Fruit fly (Drosophila melanogaster): Measurements from ENCODE around the gene CG34247.
A peak's percentile ranks its signal among the peaks of the same experiment; 100 is the strongest.

Gene CG34247

dm6 chr3L:16233850-16234494 is 27.4 kb downstream of the CG34247 start:
- peak; percentile 17 for TF ChIP-seq CG34376 (GFP tag; optimal IDR thresholded peaks at IDR 0.05)
- TF ChIP-seq Med (GFP tag) = peak; percentile 48
- no peak for TF ChIP-seq ken (GFP tag; IDR thresholded peaks at IDR 0.05)
- TF ChIP-seq Dref (GFP tag; IDR thresholded peaks at IDR 0.05) = peak; percentile 50
- no peak for TF ChIP-seq Fer2 (tag; optimal IDR thresholded peaks at IDR 0.05)
- TF ChIP-seq Dll (GFP tag; IDR thresholded peaks at IDR 0.05; ENCODE audit: partially characterized antibody) = 0 out of 4 replicates have a peak, but pooled peaks have one; percentile 12
- peak; percentile 6 for TF ChIP-seq pzg (GFP tag; optimal IDR thresholded peaks at IDR 0.05)
- TF ChIP-seq exex (tag; optimal IDR thresholded peaks at IDR 0.05) = peak; percentile 48
- peak; percentile 16 for TF ChIP-seq lbe (GFP tag; optimal IDR thresholded peaks at IDR 0.05)
- peak; percentile 26; the same call in 1 of the 2 replicates for TF ChIP-seq CG13287 (GFP tag; IDR thresholded peaks at IDR 0.05; ENCODE audit: partially characterized antibody)
- TF ChIP-seq repo (GFP tag; optimal IDR thresholded peaks at IDR 0.05) = no peak
- no peak for TF ChIP-seq Stat92E (GFP tag; optimal IDR thresholded peaks at IDR 0.05)
- TF ChIP-seq MBD-R2 (GFP tag; IDR thresholded peaks at IDR 0.05) = 0 out of 2 replicates have a peak, but pooled peaks have one; percentile 19
- TF ChIP-seq sug (tag; optimal IDR thresholded peaks at IDR 0.05) = peak; percentile 53
- no peak for TF ChIP-seq CG14710 (tag; optimal IDR thresholded peaks at IDR 0.05)
- peak in 1 of 2 experiments; percentile 57 for TF ChIP-seq crp (GFP tag; optimal IDR thresholded peaks at IDR 0.05)
- TF ChIP-seq CG34422 (GFP tag; IDR thresholded peaks at IDR 0.05) = 0 out of 3 replicates have a peak, but pooled peaks have one; percentile 26

DNA sequence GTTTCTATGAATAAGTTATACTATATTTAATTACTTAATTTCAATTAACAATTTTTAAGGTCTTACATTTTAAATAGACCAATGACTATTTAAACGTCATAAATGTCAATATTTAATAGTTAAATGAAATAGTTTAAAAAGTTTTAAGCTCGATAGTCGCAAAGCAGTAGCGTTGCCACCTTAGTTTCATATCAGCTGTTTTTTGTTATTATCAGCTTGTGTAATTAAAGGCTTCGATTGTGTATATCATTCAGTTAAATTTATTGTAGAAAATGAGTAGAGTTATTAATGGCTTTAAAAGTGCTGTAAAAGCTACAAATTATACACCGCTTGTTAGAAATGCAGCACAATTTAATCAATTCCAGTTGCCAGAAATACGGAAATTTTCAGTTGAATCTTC is 28.5 kb downstream of the CG34247 start, which contains the start of gene Hsc20:
Hsc20 (plus strand) TSS at position 204 of the 400 bp plus-strand sequence.
- TF ChIP-seq exex (tag; optimal IDR thresholded peaks at IDR 0.05) (peak; percentile 22), unc-4 (GFP tag; IDR thresholded peaks at IDR 0.05; ENCODE audit: partially characterized antibody) (0 out of 2 replicates have a peak, but pooled peaks have one; percentile 11), CG2199 (GFP tag; IDR thresholded peaks at IDR 0.05) (no peak), stwl (tag; optimal IDR thresholded peaks at IDR 0.05) (peak; percentile 33), CG13287 (GFP tag; IDR thresholded peaks at IDR 0.05; ENCODE audit: partially characterized antibody) (peak; percentile 13; the same call in 1 of the 2 replicates), Pdp1 (GFP tag; optimal IDR thresholded peaks at IDR 0.05) (peak in 1 of 2 experiments; percentile 88), BEAF-32 (GFP tag; optimal IDR thresholded peaks at IDR 0.05) (peak; percentile 24), schlank (tag; optimal IDR thresholded peaks at IDR 0.05) (no peak), Dp (GFP tag; optimal IDR thresholded peaks at IDR 0.05) (peak; percentile 30), E2f2 (GFP tag; IDR thresholded peaks at IDR 0.05) (peak; percentile 29; the same call in 1 of the 2 replicates), crp (GFP tag; optimal IDR thresholded peaks at IDR 0.05) (peak; percentile 20 to 85), MBD-R2 (GFP tag; IDR thresholded peaks at IDR 0.05) (peak; percentile 65), Ravus (GFP tag; IDR thresholded peaks at IDR 0.05) (no peak), pzg (GFP tag; optimal IDR thresholded peaks at IDR 0.05) (peak; percentile 12)

- TF ChIP-seq CG11093 (GFP tag; IDR thresholded peaks at IDR 0.05) (no peak), Drgx (GFP tag; IDR thresholded peaks at IDR 0.05) (no peak), Blimp-1 (GFP tag; optimal IDR thresholded peaks at IDR 0.05) (no peak), ERR (GFP tag; optimal IDR thresholded peaks at IDR 0.05) (peak; percentile 27), CG3281 (GFP tag; optimal IDR thresholded peaks at IDR 0.05) (peak; percentile 72), BEAF-32 (GFP tag; optimal IDR thresholded peaks at IDR 0.05) (peak; percentile 53), CG15514 (GFP tag; optimal IDR thresholded peaks at IDR 0.05) (peak; percentile 53), Nf-YC (tag; optimal IDR thresholded peaks at IDR 0.05) (no peak), CG7839 (tag; optimal IDR thresholded peaks at IDR 0.05) (no peak), crp (GFP tag; optimal IDR thresholded peaks at IDR 0.05) (peak in 1 of 2 experiments; percentile 72), pnt (GFP tag; optimal IDR thresholded peaks at IDR 0.05) (no peak), CG14050 (GFP tag; IDR thresholded peaks at IDR 0.05) (no peak), nerfin-1 (tag; optimal IDR thresholded peaks at IDR 0.05) (peak; percentile 64), CG33213 (GFP tag; optimal IDR thresholded peaks at IDR 0.05) (peak; percentile 16), CG6813 (GFP tag; optimal IDR thresholded peaks at IDR 0.05) (no peak), CkIIα-i1 (GFP tag; IDR thresholded peaks at IDR 0.05) (no peak), oc (tag; optimal IDR thresholded peaks at IDR 0.05) (no peak), jumu (GFP tag; optimal IDR thresholded peaks at IDR 0.05) (no peak), dati (GFP tag; IDR thresholded peaks at IDR 0.05) (no peak), pfk (GFP tag; optimal IDR thresholded peaks at IDR 0.05) (no peak), YL-1 (GFP tag; optimal IDR thresholded peaks at IDR 0.05) (peak; percentile 96)
These were observed 29.5 kb downstream of the CG34247 start, which contains the start of the genes PDCD-5 and MED10 for dm6 chr3L:16231857-16232256. TSS of gene PDCD-5 (minus strand) at chr3L:16232038. TSS of gene MED10 (plus strand) at chr3L:16232084.
